Fruit fly (Drosophila melanogaster) whole organism, embryonic: ENCODE results near the gene CG3604.
A peak's percentile ranks its signal among the peaks of the same experiment; 100 is the strongest.

ENCODE experiments used
- Ada2b ChIP-seq: fragments of 200-800 bp; sonication (Bioruptor generic); IDR thresholded peaks from 2 replicates; pipeline ENCODE4 v1.3.6; 2022; ENCODE audit warnings: missing biosample characterization, missing genetic modification characterization
- CG1024 ChIP-seq: fragments of 200-800 bp; sonication (Bioruptor generic); IDR thresholded peaks from 2 replicates; pipeline ENCODE4 v1.3.6; 2022; ENCODE audit warnings: missing biosample characterization, missing genetic modification characterization
- CG11398 ChIP-seq: fragments of 200-800 bp; sonication (Bioruptor generic); optimal IDR thresholded peaks from 2 replicates; lab custom pipeline; 2016; ENCODE audit warnings: missing biosample characterization, missing genetic modification characterization
- CG14860 ChIP-seq: fragments of 200-800 bp; sonication (Bioruptor generic); IDR thresholded peaks from 3 replicates; pipeline ENCODE4 v1.3.6; 2022; ENCODE audit warnings: missing biosample characterization, missing genetic modification characterization; ENCODE audit not compliant: partially characterized antibody
- CG15269 ChIP-seq: fragments of 200-800 bp; sonication (Bioruptor generic); optimal IDR thresholded peaks from 2 replicates; lab custom pipeline; 2018; ENCODE audit warnings: missing biosample characterization, mild to moderate bottlenecking, missing genetic modification characterization, moderate library complexity
- CG1603 ChIP-seq: fragments of 200-800 bp; sonication (Bioruptor generic); optimal IDR thresholded peaks from 2 replicates; lab custom pipeline; 2019; ENCODE audit warnings: missing biosample characterization, mild to moderate bottlenecking, missing genetic modification characterization, moderate library complexity
- CG18764 ChIP-seq: fragments of 200-800 bp; sonication (Bioruptor generic); optimal IDR thresholded peaks from 3 replicates; lab custom pipeline; 2016; ENCODE audit warnings: missing biosample characterization, missing genetic modification characterization
- CG31365 ChIP-seq: fragments of 200-800 bp; sonication (Bioruptor generic); optimal IDR thresholded peaks from 2 replicates; lab custom pipeline; 2018; ENCODE audit warnings: missing biosample characterization, mild to moderate bottlenecking, missing genetic modification characterization
- CG3163 ChIP-seq: fragments of 200-800 bp; sonication (Bioruptor generic); optimal IDR thresholded peaks from 3 replicates; lab custom pipeline; 2016; ENCODE audit warnings: missing biosample characterization, missing genetic modification characterization
- CG33557 ChIP-seq: fragments of 200-800 bp; sonication (Bioruptor generic); optimal IDR thresholded peaks from 2 replicates; lab custom pipeline; 2019; ENCODE audit warnings: missing biosample characterization, mild to moderate bottlenecking, missing genetic modification characterization, moderate library complexity
- CG3407 ChIP-seq: fragments of 200-800 bp; sonication (Bioruptor generic); optimal IDR thresholded peaks from 2 replicates; lab custom pipeline; 2018; ENCODE audit warnings: missing biosample characterization, mild to moderate bottlenecking, missing genetic modification characterization
- CG34422 ChIP-seq: fragments of 200-800 bp; sonication (Bioruptor generic); IDR thresholded peaks from 3 replicates; pipeline ENCODE4 v1.3.6; 2022; ENCODE audit warnings: missing biosample characterization, missing genetic modification characterization
- CG4424 ChIP-seq: fragments of 200-800 bp; sonication (Bioruptor generic); optimal IDR thresholded peaks from 3 replicates; lab custom pipeline; 2016; ENCODE audit warnings: missing biosample characterization, missing genetic modification characterization
- CG4617 ChIP-seq: fragments of 200-800 bp; sonication (Bioruptor generic); optimal IDR thresholded peaks from 3 replicates; lab custom pipeline; 2016; ENCODE audit warnings: missing biosample characterization, missing genetic modification characterization, borderline replicate concordance
- CG4854 ChIP-seq: fragments of 200-800 bp; sonication (Bioruptor generic); optimal IDR thresholded peaks from 2 replicates; lab custom pipeline; 2016; ENCODE audit warnings: missing biosample characterization, missing genetic modification characterization, inconsistent platforms
- CG6175 ChIP-seq: fragments of 200-800 bp; sonication (Bioruptor generic); IDR thresholded peaks from 3 replicates; pipeline ENCODE4 v1.3.6; 2022; ENCODE audit warnings: missing biosample characterization, missing genetic modification characterization
- CG7357 ChIP-seq: fragments of 200-800 bp; sonication (Bioruptor generic); IDR thresholded peaks from 3 replicates; pipeline ENCODE4 v1.3.6; 2022; ENCODE audit warnings: missing biosample characterization, missing genetic modification characterization
- CG8290 ChIP-seq, 3 experiments: fragments of 200-800 bp; sonication (Bioruptor generic); optimal IDR thresholded peaks; 2 replicates each; lab custom pipeline; 2016 to 2019; ENCODE audit warnings: missing biosample characterization in 3 of 3, missing genetic modification characterization in 3 of 3, mild to moderate bottlenecking in 2 of 3, moderate library complexity in 1 of 3
- CHES-1-like ChIP-seq: fragments of 200-800 bp; sonication (Bioruptor generic); optimal IDR thresholded peaks from 2 replicates; lab custom pipeline; 2016; ENCODE audit warnings: missing biosample characterization, missing genetic modification characterization
- CTCF ChIP-seq: fragments of 200-800 bp; sonication (Bioruptor generic); optimal IDR thresholded peaks from 2 replicates; lab custom pipeline; 2017; ENCODE audit warnings: missing biosample characterization, mild to moderate bottlenecking, missing genetic modification characterization, moderate library complexity
- Dek ChIP-seq: fragments of 200-800 bp; sonication (Bioruptor generic); optimal IDR thresholded peaks from 3 replicates; lab custom pipeline; 2019; ENCODE audit warnings: missing biosample characterization, mild to moderate bottlenecking, missing genetic modification characterization, moderate library complexity
- Dip3 ChIP-seq: fragments of 200-800 bp; sonication (Bioruptor generic); optimal IDR thresholded peaks from 3 replicates; lab custom pipeline; 2016; ENCODE audit warnings: missing biosample characterization, missing genetic modification characterization
- Doc2 ChIP-seq: fragments of 200-800 bp; sonication (Bioruptor generic); IDR thresholded peaks from 2 replicates; pipeline ENCODE4 v1.3.6; 2022; ENCODE audit warnings: missing biosample characterization, missing genetic modification characterization
- Ets97D ChIP-seq: fragments of 200-800 bp; sonication (Bioruptor generic); optimal IDR thresholded peaks from 3 replicates; lab custom pipeline; 2016; ENCODE audit warnings: missing biosample characterization, missing genetic modification characterization
- Fer2 ChIP-seq: fragments of 200-800 bp; sonication (Bioruptor generic); optimal IDR thresholded peaks from 2 replicates; lab custom pipeline; 2018; ENCODE audit warnings: missing biosample characterization, mild to moderate bottlenecking, missing genetic modification characterization, moderate library complexity
- H15 ChIP-seq: fragments of 200-800 bp; sonication (Bioruptor generic); IDR thresholded peaks from 3 replicates; pipeline ENCODE4 v1.3.6; 2022; ENCODE audit warnings: missing biosample characterization, missing genetic modification characterization
- HLH3B ChIP-seq: fragments of 200-800 bp; sonication (Bioruptor generic); IDR thresholded peaks from 2 replicates; pipeline ENCODE4 v1.3.6; 2022; ENCODE audit warnings: missing biosample characterization, missing genetic modification characterization
- Hand ChIP-seq: fragments of 200-800 bp; sonication (Bioruptor generic); optimal IDR thresholded peaks from 2 replicates; lab custom pipeline; 2017; ENCODE audit warnings: mild to moderate bottlenecking, missing biosample characterization, missing genetic modification reagents, missing genetic modification characterization
- HmgD ChIP-seq: fragments of 200-800 bp; sonication (Bioruptor generic); optimal IDR thresholded peaks from 3 replicates; lab custom pipeline; 2016; ENCODE audit warnings: missing biosample characterization, missing genetic modification characterization
- Jarid2 ChIP-seq: fragments of 200-800 bp; sonication (Bioruptor generic); optimal IDR thresholded peaks from 3 replicates; lab custom pipeline; 2017; ENCODE audit warnings: mild to moderate bottlenecking, missing biosample characterization, missing genetic modification reagents, missing genetic modification characterization
- Lpt ChIP-seq: fragments of >200 bp; optimal IDR thresholded peaks from 2 replicates; lab custom pipeline; 2018; ENCODE audit warnings: missing biosample characterization, missing genetic modification characterization
- Max ChIP-seq: fragments of 200-800 bp; sonication (Bioruptor generic); optimal IDR thresholded peaks from 2 replicates; lab custom pipeline; 2016; ENCODE audit warnings: missing biosample characterization, mild to moderate bottlenecking, missing genetic modification characterization
- Mrtf ChIP-seq: fragments of 200-800 bp; sonication (Bioruptor generic); IDR thresholded peaks from 3 replicates; pipeline ENCODE4 v1.3.6; 2022; ENCODE audit warnings: missing biosample characterization, missing genetic modification characterization
- TFAM ChIP-seq: fragments of 200-800 bp; sonication (Bioruptor generic); optimal IDR thresholded peaks from 2 replicates; lab custom pipeline; 2017; ENCODE audit warnings: missing biosample characterization, missing genetic modification characterization, inconsistent platforms
- ash1 ChIP-seq: fragments of 200-800 bp; sonication (Bioruptor generic); optimal IDR thresholded peaks from 2 replicates; lab custom pipeline; 2018; ENCODE audit warnings: missing biosample characterization, mild to moderate bottlenecking, missing genetic modification characterization
- bcd ChIP-seq: fragments of 200-800 bp; sonication (Bioruptor generic); optimal IDR thresholded peaks from 2 replicates; lab custom pipeline; 2017; ENCODE audit warnings: missing biosample characterization, mild to moderate bottlenecking, missing genetic modification characterization
- crp ChIP-seq, 2 experiments: fragments of 200-800 bp; sonication (Bioruptor generic); optimal IDR thresholded peaks; 2 replicates in 1 of 2; 3 replicates in 1 of 2; lab custom pipeline; 2017; ENCODE audit warnings: missing biosample characterization in 2 of 2, missing genetic modification characterization in 2 of 2, mild to moderate bottlenecking in 1 of 2, moderate library complexity in 1 of 2
- fd102C ChIP-seq: fragments of 200-800 bp; sonication (Bioruptor generic); optimal IDR thresholded peaks from 2 replicates; lab custom pipeline; 2018; ENCODE audit warnings: missing biosample characterization, mild to moderate bottlenecking, missing genetic modification characterization, moderate library complexity
- fd64A ChIP-seq: fragments of 200-800 bp; sonication (Bioruptor generic); optimal IDR thresholded peaks from 3 replicates; lab custom pipeline; 2018; ENCODE audit warnings: missing biosample characterization, mild to moderate bottlenecking, missing genetic modification characterization
- gsb ChIP-seq: fragments of 200-800 bp; sonication (Bioruptor generic); IDR thresholded peaks from 2 replicates; pipeline ENCODE4 v1.3.6; 2022; ENCODE audit warnings: missing biosample characterization, missing genetic modification characterization
- h ChIP-seq: fragments of >200 bp; optimal IDR thresholded peaks from 2 replicates; lab custom pipeline; 2017
- hbn ChIP-seq: fragments of 200-800 bp; sonication (Bioruptor generic); IDR thresholded peaks from 2 replicates; pipeline ENCODE4 v1.3.6; 2022; ENCODE audit warnings: missing biosample characterization, missing genetic modification characterization; ENCODE audit not compliant: partially characterized antibody
- ind ChIP-seq: fragments of 200-800 bp; sonication (Bioruptor generic); optimal IDR thresholded peaks from 3 replicates; lab custom pipeline; 2016; ENCODE audit warnings: missing biosample characterization, missing genetic modification characterization
- nerfin-1 ChIP-seq: fragments of 200-800 bp; sonication (Bioruptor generic); optimal IDR thresholded peaks from 3 replicates; lab custom pipeline; 2019; ENCODE audit warnings: missing biosample characterization, mild to moderate bottlenecking, missing genetic modification characterization, moderate library complexity
- nerfin-2 ChIP-seq: fragments of 200-800 bp; sonication (Bioruptor generic); IDR thresholded peaks from 2 replicates; pipeline ENCODE4 v1.3.6; 2022; ENCODE audit warnings: missing biosample characterization, missing genetic modification characterization; ENCODE audit not compliant: partially characterized antibody
- pnt ChIP-seq: fragments of 200-800 bp; sonication (Bioruptor generic); optimal IDR thresholded peaks from 3 replicates; lab custom pipeline; 2016; ENCODE audit warnings: missing biosample characterization, missing genetic modification characterization
- sima ChIP-seq: fragments of 200-800 bp; sonication (Bioruptor generic); optimal IDR thresholded peaks from 2 replicates; lab custom pipeline; 2016; ENCODE audit warnings: missing biosample characterization, missing genetic modification characterization
- stc ChIP-seq: fragments of 200-800 bp; sonication (Bioruptor generic); IDR thresholded peaks from 2 replicates; pipeline ENCODE4 v1.3.6; 2022; ENCODE audit warnings: missing biosample characterization, missing genetic modification characterization
- tna ChIP-seq: fragments of 200-800 bp; sonication (Bioruptor generic); IDR thresholded peaks from 2 replicates; pipeline ENCODE4 v1.3.6; 2022; ENCODE audit warnings: missing biosample characterization, missing genetic modification characterization; ENCODE audit not compliant: partially characterized antibody
- trh ChIP-seq: fragments of 200-800 bp; sonication (Bioruptor generic); optimal IDR thresholded peaks from 2 replicates; lab custom pipeline; 2016; ENCODE audit warnings: missing biosample characterization, missing genetic modification characterization
- ttk ChIP-seq: fragments of 200-800 bp; sonication (Bioruptor generic); IDR thresholded peaks from 2 replicates; pipeline ENCODE4 v2.1.2; 2022; ENCODE audit warnings: missing biosample characterization, missing genetic modification characterization
- unc-4 ChIP-seq: fragments of 200-800 bp; sonication (Bioruptor generic); IDR thresholded peaks from 2 replicates; pipeline ENCODE4 v1.3.6; 2022; ENCODE audit warnings: missing biosample characterization, missing genetic modification characterization; ENCODE audit not compliant: partially characterized antibody

The CG3604 gene

dm6 chr2L:3675770-3676169 lies 21.9 kb downstream of the CG3604 start (continued):
- TF ChIP-seq Dip3 (GFP tag; lab: Kevin White, UChicago) (no peak), ttk (0 out of 2 replicates have a peak, but pooled peaks have one; percentile 20), CG15269 (no peak), CG8290 (GFP tag; optimal IDR thresholded peaks at IDR 0.05; lab: Kevin White, UChicago) (no peak), CG8290 (tag; optimal IDR thresholded peaks at IDR 0.05; lab: Kevin White, UChicago) (no peak), Ada2b (no peak), crp (GFP tag; optimal IDR thresholded peaks at IDR 0.05; lab: Kevin White, UChicago) (no peak), CG33557 (GFP tag; lab: Kevin White, UChicago) (no peak), Fer2 (no peak), CG4424 (GFP tag; lab: Kevin White, UChicago) (peak; percentile 17), Dek (tag; lab: Kevin White, UChicago) (no peak), h (no peak), CTCF (GFP tag; lab: Kevin White, UChicago) (no peak), CHES-1-like (no peak), unc-4 (GFP tag; lab: Robert Waterston, UW) (no peak), bcd (GFP tag; lab: Kevin White, UChicago) (peak; percentile 10), CG4617 (GFP tag; lab: Kevin White, UChicago) (no peak), trh (GFP tag; lab: Kevin White, UChicago) (no peak), CG18764 (no peak), H15 (GFP tag; lab: Robert Waterston, UW) (no peak), CG31365 (no peak), pnt (GFP tag; lab: Kevin White, UChicago) (peak; percentile 28), tna (no peak), fd64A (GFP tag; lab: Kevin White, UChicago) (peak; percentile 2), ash1 (no peak), fd102C (GFP tag; lab: Kevin White, UChicago) (no peak), CG3163 (GFP tag; lab: Kevin White, UChicago) (no peak), CG4854 (GFP tag; lab: Kevin White, UChicago) (no peak), HLH3B (0 out of 2 replicates have a peak, but pooled peaks have one; percentile 17), Lpt (GFP tag; lab: Kevin White, UChicago) (no peak), Doc2 (GFP tag; lab: Robert Waterston, UW) (no peak), sima (GFP tag; lab: Kevin White, UChicago) (no peak), CG34422 (GFP tag; lab: Robert Waterston, UW) (no peak; the same call in 2 of the 3 replicates), CG14860 (GFP tag; lab: Robert Waterston, UW) (no peak), Mrtf (0 out of 3 replicates have a peak, but pooled peaks have one; percentile 23), CG6175 (GFP tag; lab: Robert Waterston, UW) (no peak), gsb (GFP tag; lab: Robert Waterston, UW) (no peak), Ets97D (no peak), hbn (GFP tag; lab: Robert Waterston, UW) (no peak), HmgD (GFP tag; lab: Kevin White, UChicago) (no peak), CG7357 (GFP tag; lab: Robert Waterston, UW) (peak; percentile 37; the same call in 1 of the 3 replicates), Hand (GFP tag; lab: Kevin White, UChicago) (no peak), stc (GFP tag; lab: Robert Waterston, UW) (no peak), Jarid2 (no peak), Max (no peak), nerfin-1 (tag; lab: Kevin White, UChicago) (peak; percentile 19), CG11398 (GFP tag; lab: Kevin White, UChicago) (no peak), CG3407 (GFP tag; lab: Kevin White, UChicago) (no peak), TFAM (no peak), nerfin-2 (GFP tag; lab: Robert Waterston, UW) (no peak), CG1024 (GFP tag; lab: Robert Waterston, UW) (peak; percentile 29; the same call in 1 of the 2 replicates), ind (GFP tag; lab: Kevin White, UChicago) (no peak), CG1603 (peak; percentile 57)
